Worm (Caenorhabditis elegans) whole organism, L1 larva: ENCODE measurements around the gene cutl-27.

Source experiments
- mdl-1 ChIP-seq, 2 experiments: fragments of 150-350 bp; optimal IDR thresholded peaks; 2 replicates each; lab custom pipeline; 2014 to 2017; ENCODE audit warnings: missing biosample characterization in 2 of 2, missing genetic modification characterization in 2 of 2, inconsistent platforms in 1 of 2
- nhr-237 ChIP-seq: fragments of 150-350 bp; optimal IDR thresholded peaks from 2 replicates; lab custom pipeline; 2014; ENCODE audit warnings: missing biosample characterization, missing genetic modification characterization
- skn-1 ChIP-seq: fragments of 150-350 bp; optimal IDR thresholded peaks from 2 replicates; lab custom pipeline; 2014; ENCODE audit warnings: missing biosample characterization, missing genetic modification characterization
- sptf-1 ChIP-seq: fragments of 150-350 bp; optimal IDR thresholded peaks from 2 replicates; lab custom pipeline; 2014; ENCODE audit warnings: missing biosample characterization, missing genetic modification characterization
- unc-30 ChIP-seq: sonication (generic microtip); optimal IDR thresholded peaks from 2 replicates; lab custom pipeline; 2017; ENCODE audit warnings: missing biosample characterization, missing genetic modification characterization

ce11 chrIV:11924092-11924491, 45.7 kb downstream of the cutl-27 start:
- TF ChIP-seq unc-30 (tag; lab: Kevin White, UChicago) = no peak
- no peak for TF ChIP-seq skn-1
- no peak for TF ChIP-seq sptf-1 (tag; lab: Kevin White, UChicago)
- TF ChIP-seq nhr-237 (tag; lab: Kevin White, UChicago) = no peak
- TF ChIP-seq mdl-1 (tag; optimal IDR thresholded peaks at IDR 0.05; lab: Kevin White, UChicago) = no peak
